Worm (Caenorhabditis elegans) whole organism, L1 larva: ENCODE results near the gene immt-2.
A peak's percentile ranks its signal among the peaks of the same experiment; 100 is the strongest.

Source experiments
- Y116A8C.19 ChIP-seq: sonication (generic microtip); optimal IDR thresholded peaks from 2 replicates; lab custom pipeline; 2016; ENCODE audit warnings: missing compliant biosample characterization, missing genetic modification characterization, borderline replicate concordance
- aha-1 ChIP-seq: fragments of 150-350 bp; optimal IDR thresholded peaks from 2 replicates; lab custom pipeline; 2014; ENCODE audit warnings: missing biosample characterization, missing genetic modification characterization
- ama-1 ChIP-seq: fragments of 150-350 bp; optimal IDR thresholded peaks from 2 replicates; lab custom pipeline; 2014
- ceh-8 ChIP-seq: fragments of 200-800 bp; sonication (Bioruptor generic); optimal IDR thresholded peaks from 2 replicates; lab custom pipeline; 2018; ENCODE audit warnings: mild to moderate bottlenecking, missing genetic modification characterization, moderate library complexity, missing compliant biosample characterization
- ceh-82 ChIP-seq, 3 experiments: fragments of 150-350 bp in 1 of 3; sonication (generic microtip) in 2 of 3; optimal IDR thresholded peaks; 2 replicates each; lab custom pipeline; 2014 to 2017; ENCODE audit warnings: missing biosample characterization in 3 of 3, missing genetic modification characterization in 3 of 3
- ceh-90 ChIP-seq: sonication (generic microtip); optimal IDR thresholded peaks from 2 replicates; lab custom pipeline; 2016; ENCODE audit warnings: missing genetic modification characterization, missing compliant biosample characterization
- dsc-1 ChIP-seq: sonication (generic microtip); optimal IDR thresholded peaks from 2 replicates; lab custom pipeline; 2016; ENCODE audit warnings: mild to moderate bottlenecking, missing genetic modification characterization, missing compliant biosample characterization
- efl-1 ChIP-seq, 4 experiments: fragments of 150-350 bp; optimal IDR thresholded peaks in 3 of 4; peaks in 1 of 4; 1 replicate in 1 of 4; 2 replicates in 3 of 4; lab custom pipeline; 2014; ENCODE audit warnings: missing biosample characterization in 2 of 4, missing genetic modification characterization in 2 of 4, missing genetic modification reagents in 2 of 4
- egl-13 ChIP-seq: sonication (generic microtip); optimal IDR thresholded peaks from 2 replicates; lab custom pipeline; 2016; ENCODE audit warnings: missing genotype, missing genetic modification reagents, missing genetic modification characterization, missing compliant biosample characterization
- egl-27 ChIP-seq, 2 experiments: fragments of 150-350 bp in 1 of 2; sonication (generic microtip); optimal IDR thresholded peaks; 3 replicates each; lab custom pipeline; 2017 to 2018; ENCODE audit warnings: missing biosample characterization in 2 of 2, missing genetic modification characterization in 2 of 2, missing genetic modification reagents in 2 of 2
- elt-3 ChIP-seq, 6 experiments: fragments of 150-350 bp in 1 of 6; sonication (generic microtip); optimal IDR thresholded peaks; 2 replicates each; lab custom pipeline; 2017 to 2018; ENCODE audit warnings: missing biosample characterization in 6 of 6, missing genetic modification characterization in 6 of 6, inconsistent platforms in 1 of 6
- fos-1 ChIP-seq: fragments of 150-350 bp; optimal IDR thresholded peaks from 2 replicates; lab custom pipeline; 2014; ENCODE audit warnings: missing biosample characterization, missing genetic modification characterization
- grh-1 ChIP-seq: fragments of 200-800 bp; sonication (Bioruptor generic); IDR thresholded peaks from 2 replicates; pipeline ENCODE4 v1.3.6; 2022; ENCODE audit warnings: missing genetic modification reagents, missing genetic modification characterization, missing compliant biosample characterization
- hlh-17 ChIP-seq: fragments of 200-800 bp; sonication (Bioruptor generic); optimal IDR thresholded peaks from 2 replicates; lab custom pipeline; 2018; ENCODE audit warnings: missing genetic modification characterization, mild to moderate bottlenecking, missing compliant biosample characterization, moderate library complexity, borderline replicate concordance
- hpl-2 ChIP-seq: fragments of 150-350 bp; optimal IDR thresholded peaks from 2 replicates; lab custom pipeline; 2014; ENCODE audit warnings: missing biosample characterization, missing genetic modification reagents, missing genetic modification characterization
- irx-1 ChIP-seq: sonication (generic microtip); optimal IDR thresholded peaks from 2 replicates; lab custom pipeline; 2016; ENCODE audit warnings: missing genetic modification characterization, missing compliant biosample characterization
- isw-1 ChIP-seq: fragments of 200-800 bp; sonication (Bioruptor generic); IDR thresholded peaks from 2 replicates; pipeline ENCODE4 v1.3.6; 2022; ENCODE audit warnings: missing genetic modification characterization, missing compliant biosample characterization
- lin-14 ChIP-seq: fragments of 200-800 bp; sonication (Bioruptor generic); optimal IDR thresholded peaks from 2 replicates; lab custom pipeline; 2018; ENCODE audit warnings: mild to moderate bottlenecking, missing genetic modification characterization, moderate library complexity, missing compliant biosample characterization
- lsy-2 ChIP-seq, 2 experiments: fragments of 150-350 bp; optimal IDR thresholded peaks; 2 replicates each; lab custom pipeline; 2014; ENCODE audit warnings: missing biosample characterization in 2 of 2, missing genetic modification characterization in 2 of 2
- mab-9 ChIP-seq: fragments of 200-800 bp; sonication (Bioruptor generic); IDR thresholded peaks from 2 replicates; pipeline ENCODE4 v1.3.6; 2022; ENCODE audit warnings: missing genetic modification reagents, missing genetic modification characterization, missing compliant biosample characterization
- mdl-1 ChIP-seq, 2 experiments: fragments of 150-350 bp; optimal IDR thresholded peaks; 2 replicates each; lab custom pipeline; 2014 to 2017; ENCODE audit warnings: missing biosample characterization in 2 of 2, missing genetic modification characterization in 2 of 2, inconsistent platforms in 1 of 2
- mef-2 ChIP-seq: fragments of 150-350 bp; optimal IDR thresholded peaks from 2 replicates; lab custom pipeline; 2014; ENCODE audit warnings: missing biosample characterization, missing genetic modification characterization
- mep-1 ChIP-seq: fragments of 150-350 bp; optimal IDR thresholded peaks from 2 replicates; lab custom pipeline; 2014; ENCODE audit warnings: missing biosample characterization, missing genetic modification characterization
- nhr-11 ChIP-seq: fragments of 150-350 bp; optimal IDR thresholded peaks from 2 replicates; lab custom pipeline; 2014; ENCODE audit warnings: missing biosample characterization, missing genetic modification characterization
- nhr-19 ChIP-seq: fragments of 200-800 bp; sonication (Bioruptor generic); conservative IDR thresholded peaks from 2 replicates; pipeline ENCODE4 v1.3.6; 2022; ENCODE audit warnings: missing genetic modification characterization, missing compliant biosample characterization
- nhr-237 ChIP-seq: fragments of 150-350 bp; optimal IDR thresholded peaks from 2 replicates; lab custom pipeline; 2014; ENCODE audit warnings: missing biosample characterization, missing genetic modification characterization
- nhr-47 ChIP-seq: sonication (generic microtip); optimal IDR thresholded peaks from 2 replicates; lab custom pipeline; 2016; ENCODE audit warnings: mild to moderate bottlenecking, missing genetic modification characterization, moderate library complexity, missing compliant biosample characterization
- nhr-71 ChIP-seq: sonication (generic microtip); optimal IDR thresholded peaks from 2 replicates; lab custom pipeline; 2016; ENCODE audit warnings: mild to moderate bottlenecking, missing genetic modification characterization, moderate library complexity, missing compliant biosample characterization
- nhr-76 ChIP-seq: sonication (generic microtip); optimal IDR thresholded peaks from 2 replicates; lab custom pipeline; 2017; ENCODE audit warnings: missing biosample characterization, missing genetic modification characterization
- nhr-85 ChIP-seq: sonication (generic microtip); peaks from one replicate; lab custom pipeline; 2016; ENCODE audit warnings: missing genetic modification characterization, inconsistent platforms, missing compliant biosample characterization
- sox-4 ChIP-seq: sonication (generic microtip); optimal IDR thresholded peaks from 2 replicates; lab custom pipeline; 2016; ENCODE audit warnings: missing genetic modification characterization, missing compliant biosample characterization
- sptf-1 ChIP-seq: fragments of 150-350 bp; optimal IDR thresholded peaks from 2 replicates; lab custom pipeline; 2014; ENCODE audit warnings: missing biosample characterization, missing genetic modification characterization
- sup-37 ChIP-seq: fragments of 200-800 bp; sonication (Bioruptor generic); optimal IDR thresholded peaks from 2 replicates; lab custom pipeline; 2018; ENCODE audit warnings: mild to moderate bottlenecking, missing genetic modification characterization, missing compliant biosample characterization
- tbx-2 ChIP-seq: sonication (generic microtip); optimal IDR thresholded peaks from 2 replicates; lab custom pipeline; 2016; ENCODE audit warnings: missing genetic modification characterization, missing compliant biosample characterization
- unc-130 ChIP-seq: fragments of 150-350 bp; optimal IDR thresholded peaks from 2 replicates; lab custom pipeline; 2017; ENCODE audit warnings: missing biosample characterization, missing genetic modification characterization, inconsistent platforms
- unc-98 ChIP-seq: fragments of 200-800 bp; sonication (Bioruptor generic); IDR thresholded peaks from 2 replicates; pipeline ENCODE4 v1.3.6; 2022; ENCODE audit warnings: missing genetic modification characterization, missing compliant biosample characterization
- xbp-1 ChIP-seq: sonication (generic microtip); optimal IDR thresholded peaks from 2 replicates; lab custom pipeline; 2016; ENCODE audit warnings: missing genetic modification characterization, missing compliant biosample characterization
- zag-1 ChIP-seq: fragments of 150-350 bp; optimal IDR thresholded peaks from 2 replicates; lab custom pipeline; 2014; ENCODE audit warnings: missing biosample characterization, missing genetic modification characterization
- zip-4 ChIP-seq: fragments of 200-800 bp; sonication (Bioruptor generic); optimal IDR thresholded peaks from 2 replicates; lab custom pipeline; 2018; ENCODE audit warnings: mild to moderate bottlenecking, missing genetic modification characterization, moderate library complexity, missing compliant biosample characterization
- ztf-11 ChIP-seq, 2 experiments: sonication (generic microtip); optimal IDR thresholded peaks; 2 replicates each; lab custom pipeline; 2016 to 2017; ENCODE audit warnings: missing genetic modification characterization in 2 of 2, missing biosample characterization in 1 of 2, missing compliant biosample characterization in 1 of 2

immt-2 gene

DNA sequence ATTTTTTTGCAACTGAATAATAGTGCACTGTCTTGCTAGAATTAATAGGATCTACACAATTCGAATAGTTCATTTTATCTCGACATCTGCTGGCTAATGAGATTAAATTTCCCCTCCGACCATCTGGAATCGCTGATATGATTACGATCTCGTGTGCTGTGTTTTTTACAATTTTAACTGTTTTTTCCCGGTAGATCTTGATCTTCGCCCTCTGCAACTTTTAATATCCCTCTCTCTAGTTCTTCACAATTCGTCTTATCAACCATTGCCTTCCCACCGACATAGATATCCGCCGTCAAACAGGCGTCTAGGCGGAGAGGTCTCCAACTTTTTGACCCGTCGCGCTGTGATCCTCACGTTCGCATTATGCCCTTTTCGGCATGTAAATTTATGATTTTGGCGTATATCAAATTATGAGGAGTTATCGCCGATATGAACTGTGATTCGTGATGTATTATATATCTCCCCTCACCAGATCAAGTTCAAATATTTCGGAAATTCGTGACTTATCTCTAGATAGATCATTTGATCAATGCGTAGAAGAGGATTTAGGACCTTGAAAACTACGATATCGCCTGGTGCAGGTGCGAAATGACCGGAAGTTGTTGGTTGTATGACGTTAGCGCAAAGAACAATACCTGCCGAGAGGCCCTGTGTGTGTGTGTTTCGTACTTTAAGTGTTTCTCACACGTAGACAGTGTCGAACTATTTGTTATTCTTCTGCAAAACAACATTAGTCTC, 10.4 kb upstream of the immt-2 start (continued):
- TF ChIP-seq nhr-11 (tag; lab: Kevin White, UChicago) (no peak), egl-27 (tag; optimal IDR thresholded peaks at IDR 0.05; lab: Kevin White, UChicago) (no peak), Y116A8C.19 (tag; lab: Kevin White, UChicago) (no peak), hpl-2 (GFP tag; lab: Kevin White, UChicago) (no peak), nhr-47 (tag; lab: Kevin White, UChicago) (no peak), mab-9 (GFP tag; lab: Robert Waterston, UW) (no peak), mef-2 (tag; lab: Kevin White, UChicago) (no peak), lin-14 (GFP tag; lab: Kevin White, UChicago) (peak; percentile 79), ceh-82 (tag; optimal IDR thresholded peaks at IDR 0.05; lab: Kevin White, UChicago) (no peak), xbp-1 (tag; lab: Kevin White, UChicago) (no peak), mep-1 (no peak), egl-13 (tag; lab: Kevin White, UChicago) (no peak), lsy-2 (tag; optimal IDR thresholded peaks at IDR 0.05; lab: Kevin White, UChicago) (peak in 1 of 2 experiments; percentile 26), zip-4 (GFP tag; lab: Kevin White, UChicago) (no peak), sup-37 (no peak), sptf-1 (no peak), fos-1 (tag; lab: Kevin White, UChicago) (no peak), grh-1 (GFP tag; lab: Robert Waterston, UW) (no peak; the same call in 1 of the 2 replicates), nhr-19 (GFP tag; lab: Robert Waterston, UW) (peak; percentile 45; the same call in 1 of the 2 replicates), ztf-11 (tag; optimal IDR thresholded peaks at IDR 0.05; lab: Kevin White, UChicago) (no peak), efl-1 (optimal IDR thresholded peaks at IDR 0.05; lab: Kevin White, UChicago) (no peak), efl-1 (GFP tag; optimal IDR thresholded peaks at IDR 0.05 in 1 of 2; lab: Kevin White, UChicago) (peak in 1 of 2 experiments; percentile 23), zag-1 (no peak), nhr-71 (peak; percentile 67)

DNA sequence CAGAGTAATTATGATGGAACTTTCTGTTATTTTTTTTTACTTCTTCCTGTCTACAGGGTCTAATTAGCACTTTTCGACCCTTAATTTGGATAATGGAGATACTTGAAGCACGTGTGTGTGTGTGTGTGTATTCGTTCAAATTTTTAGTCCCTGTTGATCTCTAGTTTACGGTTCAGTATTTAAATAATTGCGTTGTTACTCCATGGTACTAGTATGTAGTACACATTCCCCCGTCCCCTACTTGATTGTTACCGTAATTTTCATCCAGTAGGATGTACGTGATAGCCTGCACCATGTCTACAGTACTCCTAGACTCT, 9.8 kb upstream of the immt-2 start:
- no peak for TF ChIP-seq Y116A8C.19 (tag; lab: Kevin White, UChicago)
- TF ChIP-seq ama-1 (lab: Kevin White, UChicago) = no peak
- no peak for TF ChIP-seq hlh-17 (GFP tag; lab: Kevin White, UChicago)
- no peak for TF ChIP-seq isw-1 (GFP tag; lab: Robert Waterston, UW)
- no peak for TF ChIP-seq nhr-76 (tag; lab: Kevin White, UChicago)
- no peak for TF ChIP-seq tbx-2
- TF ChIP-seq unc-98 = no peak
- no peak for TF ChIP-seq lin-14 (GFP tag; lab: Kevin White, UChicago)
- no peak for TF ChIP-seq irx-1
- no peak for TF ChIP-seq mdl-1 (tag; optimal IDR thresholded peaks at IDR 0.05; lab: Kevin White, UChicago)
- no peak for TF ChIP-seq nhr-85
- TF ChIP-seq ceh-90 (tag; lab: Kevin White, UChicago) = no peak
- no peak for TF ChIP-seq mab-9 (GFP tag; lab: Robert Waterston, UW)

DNA sequence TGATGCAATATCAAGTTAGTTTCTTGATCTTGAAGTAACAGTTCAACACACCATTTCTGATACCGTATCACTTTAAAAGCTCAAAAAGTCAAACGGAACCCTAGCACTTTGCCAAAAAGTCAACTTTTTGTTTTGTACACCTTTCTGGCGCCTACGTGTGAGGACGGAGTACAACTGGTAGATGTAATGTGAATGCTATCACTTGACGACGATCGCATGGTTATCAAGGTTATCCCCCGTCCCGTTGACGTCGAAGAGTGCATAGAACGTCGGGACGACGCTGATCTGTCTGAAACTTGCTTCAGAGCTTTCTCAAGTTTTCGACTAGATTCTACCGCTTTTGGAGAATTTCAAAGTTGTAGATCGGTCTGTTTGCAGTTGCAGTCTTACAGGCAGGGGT, 9.1 kb upstream of the immt-2 start:
- TF ChIP-seq nhr-47 (tag; lab: Kevin White, UChicago) (no peak), unc-130 (tag; lab: Kevin White, UChicago) (peak; percentile 17), ceh-8 (no peak), efl-1 (optimal IDR thresholded peaks at IDR 0.05; lab: Kevin White, UChicago) (no peak), efl-1 (GFP tag; optimal IDR thresholded peaks at IDR 0.05 in 1 of 2; lab: Kevin White, UChicago) (peak in 1 of 2 experiments; percentile 84), elt-3 (tag; optimal IDR thresholded peaks at IDR 0.05; lab: Kevin White, UChicago) (peak in 3 of 6 experiments; percentile 2 to 59 (median 46)), aha-1 (tag; lab: Kevin White, UChicago) (no peak), nhr-11 (tag; lab: Kevin White, UChicago) (no peak), sox-4 (tag; lab: Kevin White, UChicago) (no peak), nhr-237 (tag; lab: Kevin White, UChicago) (no peak), dsc-1 (tag; lab: Kevin White, UChicago) (no peak), grh-1 (GFP tag; lab: Robert Waterston, UW) (no peak)
